Worm (Caenorhabditis elegans): Measurements from ENCODE around the gene ant-1.1.
A peak's percentile ranks its signal among the peaks of the same experiment; 100 is the strongest.

ant-1.1 gene

DNA sequence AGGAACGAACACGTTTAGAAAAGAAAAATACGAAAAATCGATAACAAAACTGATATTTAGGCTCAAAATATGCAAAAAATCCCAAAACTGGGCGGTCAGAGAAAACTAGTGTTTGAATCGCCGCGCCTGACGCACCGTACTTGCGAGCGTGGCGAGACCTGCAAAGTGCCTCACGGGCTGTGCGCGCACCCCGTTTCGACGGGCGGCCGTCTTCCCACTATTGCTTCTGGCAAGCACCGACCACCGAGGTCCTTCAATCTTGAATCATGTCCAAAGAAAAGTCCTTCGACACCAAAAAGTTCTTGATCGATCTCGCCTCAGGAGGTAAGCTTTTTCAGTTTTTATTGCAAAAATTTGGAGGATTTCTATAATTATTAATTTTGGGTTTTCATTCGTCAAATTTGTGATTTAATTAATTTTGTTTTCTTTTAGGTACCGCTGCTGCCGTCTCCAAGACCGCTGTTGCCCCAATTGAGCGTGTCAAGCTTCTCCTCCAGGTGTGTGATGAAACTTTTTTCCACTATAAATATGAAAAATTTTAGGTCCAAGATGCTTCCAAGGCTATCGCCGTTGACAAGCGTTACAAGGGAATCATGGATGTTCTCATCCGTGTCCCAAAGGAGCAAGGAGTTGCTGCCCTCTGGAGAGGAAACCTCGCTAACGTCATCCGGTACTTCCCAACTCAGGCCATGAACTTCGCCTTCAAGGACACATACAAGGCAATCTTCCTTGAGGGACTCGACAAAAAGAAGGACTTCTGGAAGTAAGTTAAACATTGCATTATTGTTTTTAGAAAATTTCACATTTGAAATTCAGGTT is at the start of gene ant-1.1:
Gene ant-1.1 (plus strand): TSS at position 199 of the 819 bp plus-strand sequence.
- TF ChIP-seq zfh-2 (GFP tag; conservative IDR thresholded peaks at IDR 0.05), result peak; percentile 96
- TF ChIP-seq atf-7 (tag; optimal IDR thresholded peaks at IDR 0.05), result peak; percentile 81
- peak; percentile 85 for TF ChIP-seq ztf-26 (tag; optimal IDR thresholded peaks at IDR 0.05)
- peak; percentile 88 for TF ChIP-seq lsl-1 (GFP tag; optimal IDR thresholded peaks at IDR 0.05)
- peak; percentile 99 for TF ChIP-seq F33H1.4 (GFP tag; IDR thresholded peaks at IDR 0.05)
- peak; percentile 85 for TF ChIP-seq ZK185.1 (tag; optimal IDR thresholded peaks at IDR 0.05; ENCODE audit: poor library complexity, severe bottlenecking)
- peak; percentile 69; the same call in 1 of the 2 replicates for TF ChIP-seq lin-26 (GFP tag; IDR thresholded peaks at IDR 0.05)
- TF ChIP-seq nhr-27 (tag; optimal IDR thresholded peaks at IDR 0.05), result no peak
- no peak for TF ChIP-seq T07F8.4 (tag; optimal IDR thresholded peaks at IDR 0.05)
- TF ChIP-seq madf-8 (GFP tag; conservative IDR thresholded peaks at IDR 0.05), result peak; percentile 29; the same call in 1 of the 2 replicates
- TF ChIP-seq snpc-1.1 (tag; optimal IDR thresholded peaks at IDR 0.05; ENCODE audit: insufficient read depth), result no peak
- no peak for TF ChIP-seq T26A5.8 (tag; optimal IDR thresholded peaks at IDR 0.05)
- no peak for TF ChIP-seq mxl-1 (tag; optimal IDR thresholded peaks at IDR 0.05)
- TF ChIP-seq akir-1 (GFP tag; optimal IDR thresholded peaks at IDR 0.05), result no peak
- TF ChIP-seq ztf-22 (GFP tag; optimal IDR thresholded peaks at IDR 0.05), result no peak
- no peak for TF ChIP-seq Y79H2A.3 (GFP tag; conservative IDR thresholded peaks at IDR 0.05)
- TF ChIP-seq dpl-1 (GFP tag; optimal IDR thresholded peaks at IDR 0.05), result peak; percentile 86
- TF ChIP-seq ztf-25 (GFP tag; IDR thresholded peaks at IDR 0.05), result 0 out of 2 replicates have a peak, but pooled peaks have one; percentile 24
- peak; percentile 69 for TF ChIP-seq tbp1 (GFP tag; optimal IDR thresholded peaks at IDR 0.05)
- peak; percentile 89 for TF ChIP-seq ceh-27 (GFP tag; optimal IDR thresholded peaks at IDR 0.05)
- no peak for TF ChIP-seq zim-3 (tag; optimal IDR thresholded peaks at IDR 0.05)
- peak; percentile 68 for TF ChIP-seq hmg-20 (GFP tag; IDR thresholded peaks at IDR 0.05)
- peak; percentile 73; the same call in 1 of the 2 replicates for TF ChIP-seq ztf-28 (GFP tag; IDR thresholded peaks at IDR 0.05)
- peak; percentile 4 for TF ChIP-seq B0261.1 (tag; optimal IDR thresholded peaks at IDR 0.05)
- TF ChIP-seq lin-54 (GFP tag; optimal IDR thresholded peaks at IDR 0.05), result peak; percentile 99
- TF ChIP-seq unc-130 (GFP tag; optimal IDR thresholded peaks at IDR 0.05), result peak; percentile 30
- TF ChIP-seq ceh-91 (GFP tag; IDR thresholded peaks at IDR 0.05), result peak; percentile 78
- TF ChIP-seq madf-3 (GFP tag; IDR thresholded peaks at IDR 0.05), result peak; percentile 91
- TF ChIP-seq somi-1 (GFP tag; optimal IDR thresholded peaks at IDR 0.05), result peak; percentile 35
- TF ChIP-seq lin-40 (tag; optimal IDR thresholded peaks at IDR 0.05), result peak; percentile 91
- TF ChIP-seq gei-17 (GFP tag; optimal IDR thresholded peaks at IDR 0.05), result peak; percentile 45
- TF ChIP-seq mcd-1 (GFP tag; IDR thresholded peaks at IDR 0.05), result peak; percentile 94
- no peak for TF ChIP-seq nfya-1 (tag; optimal IDR thresholded peaks at IDR 0.05; ENCODE audit: borderline replicate concordance, insufficient read depth)
- peak; percentile 22 for TF ChIP-seq sptf-2 (GFP tag; optimal IDR thresholded peaks at IDR 0.05)
- TF ChIP-seq rcor-1 (GFP tag; IDR thresholded peaks at IDR 0.05), result peak; percentile 87
- TF ChIP-seq ceh-79 (tag; optimal IDR thresholded peaks at IDR 0.05), result peak; percentile 19
- peak; percentile 85 for TF ChIP-seq K12H6.12 (tag; optimal IDR thresholded peaks at IDR 0.05)
- TF ChIP-seq nhr-120 (GFP tag; IDR thresholded peaks at IDR 0.05), result no peak
- TF ChIP-seq F55B11.4 (tag; optimal IDR thresholded peaks at IDR 0.05; ENCODE audit: borderline replicate concordance, insufficient read depth), result no peak
- TF ChIP-seq efl-1 (GFP tag; optimal IDR thresholded peaks at IDR 0.05), result peak; percentile 86
- peak; percentile 79; the same call in 1 of the 2 replicates for TF ChIP-seq C17E4.6 (GFP tag; IDR thresholded peaks at IDR 0.05)
- TF ChIP-seq ceh-58 (GFP tag; IDR thresholded peaks at IDR 0.05), result no peak
- peak; percentile 61; the same call in 1 of the 2 replicates for TF ChIP-seq aptf-3 (GFP tag; IDR thresholded peaks at IDR 0.05)
- TF ChIP-seq fkh-3 (tag; optimal IDR thresholded peaks at IDR 0.05), result no peak
- TF ChIP-seq mes-4 (tag; optimal IDR thresholded peaks at IDR 0.05), result no peak
- no peak for TF ChIP-seq F10E7.11 (tag; optimal IDR thresholded peaks at IDR 0.05)
- no peak for TF ChIP-seq attf-6 (GFP tag; IDR thresholded peaks at IDR 0.05)
